Fruit fly (Drosophila melanogaster) whole organism, embryonic: Measurements from ENCODE around the gene CG5390.

ENCODE experiments used
- Awh ChIP-seq: fragments of 200-800 bp; sonication (Bioruptor generic); IDR thresholded peaks from 2 replicates; pipeline ENCODE4, ENCODE4 v1.3.6; 2022; ENCODE audit warnings: missing biosample characterization, missing genetic modification characterization
- CG10431 ChIP-seq: fragments of 200-800 bp; sonication (Bioruptor generic); optimal IDR thresholded peaks from 3 replicates; lab custom pipeline; 2018; ENCODE audit warnings: missing biosample characterization, mild to moderate bottlenecking, missing genetic modification characterization
- CG11247 ChIP-seq: fragments of 200-800 bp; sonication (Bioruptor generic); IDR thresholded peaks from 2 replicates; pipeline ENCODE4 v1.3.6; 2022; ENCODE audit warnings: missing biosample characterization, missing genetic modification characterization
- CG14710 ChIP-seq: fragments of 200-800 bp; sonication (Bioruptor generic); optimal IDR thresholded peaks from 3 replicates; lab custom pipeline; 2019; ENCODE audit warnings: missing biosample characterization, mild to moderate bottlenecking, missing genetic modification characterization, moderate library complexity
- CG16813 ChIP-seq: fragments of 200-800 bp; sonication (Bioruptor generic); IDR thresholded peaks from 3 replicates; pipeline ENCODE4 v1.3.6; 2022; ENCODE audit warnings: missing biosample characterization, missing genetic modification characterization; ENCODE audit not compliant: partially characterized antibody
- CG17328 ChIP-seq: fragments of 200-800 bp; sonication (Bioruptor generic); IDR thresholded peaks from 2 replicates; pipeline ENCODE4 v1.3.6; 2022; ENCODE audit warnings: missing biosample characterization, missing genetic modification characterization
- CG17361 ChIP-seq: fragments of 200-800 bp; sonication (Bioruptor generic); IDR thresholded peaks from 3 replicates; pipeline ENCODE4 v1.3.6; 2022; ENCODE audit warnings: missing biosample characterization, missing genetic modification characterization
- CG17385 ChIP-seq: fragments of 200-800 bp; sonication (Bioruptor generic); optimal IDR thresholded peaks from 3 replicates; lab custom pipeline; 2018; ENCODE audit warnings: missing biosample characterization, mild to moderate bottlenecking, missing genetic modification characterization
- CG17829 ChIP-seq: fragments of 200-800 bp; optimal IDR thresholded peaks from 2 replicates; lab custom pipeline; 2019; ENCODE audit warnings: missing biosample characterization, mild to moderate bottlenecking, missing genetic modification characterization, moderate library complexity
- CG18619 ChIP-seq: fragments of 200-800 bp; sonication (Bioruptor generic); optimal IDR thresholded peaks from 3 replicates; lab custom pipeline; 2017; ENCODE audit warnings: missing biosample characterization, mild to moderate bottlenecking, missing genetic modification characterization
- CG2116 ChIP-seq: fragments of 200-800 bp; sonication (Bioruptor generic); optimal IDR thresholded peaks from 3 replicates; lab custom pipeline; 2018; ENCODE audit warnings: missing biosample characterization, mild to moderate bottlenecking, missing genetic modification characterization
- CG30020 ChIP-seq: fragments of 200-800 bp; optimal IDR thresholded peaks from 2 replicates; lab custom pipeline; 2019; ENCODE audit warnings: missing biosample characterization, mild to moderate bottlenecking, missing genetic modification characterization, moderate library complexity
- CG33213 ChIP-seq: fragments of 200-800 bp; sonication (Bioruptor generic); optimal IDR thresholded peaks from 3 replicates; lab custom pipeline; 2016; ENCODE audit warnings: missing biosample characterization, missing genetic modification characterization
- CG34376 ChIP-seq: fragments of 200-800 bp; sonication (Bioruptor generic); optimal IDR thresholded peaks from 2 replicates; lab custom pipeline; 2018; ENCODE audit warnings: missing biosample characterization, mild to moderate bottlenecking, missing genetic modification characterization
- CG8290 ChIP-seq, 3 experiments: fragments of 200-800 bp; sonication (Bioruptor generic); optimal IDR thresholded peaks; 2 replicates each; lab custom pipeline; 2016 to 2019; ENCODE audit warnings: missing biosample characterization in 3 of 3, missing genetic modification characterization in 3 of 3, mild to moderate bottlenecking in 2 of 3, moderate library complexity in 1 of 3
- CG8765 ChIP-seq: fragments of 200-800 bp; sonication (Bioruptor generic); IDR thresholded peaks from 2 replicates; pipeline ENCODE4 v1.3.6; 2022; ENCODE audit warnings: missing biosample characterization, missing genetic modification characterization
- CG9727 ChIP-seq: fragments of 200-800 bp; sonication (Bioruptor generic); optimal IDR thresholded peaks from 3 replicates; lab custom pipeline; 2017; ENCODE audit warnings: missing biosample characterization, mild to moderate bottlenecking, missing genetic modification characterization
- CG9817 ChIP-seq: fragments of 200-800 bp; sonication (Bioruptor generic); optimal IDR thresholded peaks from 2 replicates; lab custom pipeline; 2018; ENCODE audit warnings: missing biosample characterization, mild to moderate bottlenecking, missing genetic modification characterization, moderate library complexity
- Dref ChIP-seq: fragments of 200-800 bp; sonication (Bioruptor generic); IDR thresholded peaks from 2 replicates; pipeline ENCODE4 v1.3.6; 2022; ENCODE audit warnings: missing biosample characterization, missing genetic modification characterization
- Elba2 ChIP-seq: fragments of 200-800 bp; sonication (Bioruptor generic); optimal IDR thresholded peaks from 3 replicates; lab custom pipeline; 2016; ENCODE audit warnings: missing biosample characterization, missing genetic modification characterization
- Ets97D ChIP-seq: fragments of 200-800 bp; sonication (Bioruptor generic); optimal IDR thresholded peaks from 3 replicates; lab custom pipeline; 2016; ENCODE audit warnings: missing biosample characterization, missing genetic modification characterization
- HmgD ChIP-seq: fragments of 200-800 bp; sonication (Bioruptor generic); optimal IDR thresholded peaks from 3 replicates; lab custom pipeline; 2016; ENCODE audit warnings: missing biosample characterization, missing genetic modification characterization
- HmgZ ChIP-seq: fragments of 200-800 bp; sonication (Bioruptor generic); optimal IDR thresholded peaks from 2 replicates; lab custom pipeline; 2018; ENCODE audit warnings: missing biosample characterization, mild to moderate bottlenecking, missing genetic modification characterization
- Hr39 ChIP-seq: fragments of >200 bp; optimal IDR thresholded peaks from 2 replicates; lab custom pipeline; 2017
- MESR4 ChIP-seq: fragments of 200-800 bp; sonication (Bioruptor generic); optimal IDR thresholded peaks from 2 replicates; lab custom pipeline; 2018; ENCODE audit warnings: missing biosample characterization, mild to moderate bottlenecking, missing genetic modification characterization, moderate library complexity
- Max ChIP-seq: fragments of 200-800 bp; sonication (Bioruptor generic); optimal IDR thresholded peaks from 2 replicates; lab custom pipeline; 2016; ENCODE audit warnings: missing biosample characterization, mild to moderate bottlenecking, missing genetic modification characterization
- Rx ChIP-seq: fragments of 200-800 bp; sonication (Bioruptor generic); IDR thresholded peaks from 2 replicates; pipeline ENCODE4 v1.3.6; 2022; ENCODE audit warnings: missing biosample characterization, missing genetic modification characterization
- Spps ChIP-seq: fragments of 200-800 bp; sonication (Bioruptor generic); optimal IDR thresholded peaks from 2 replicates; lab custom pipeline; 2018; ENCODE audit warnings: missing biosample characterization, mild to moderate bottlenecking, missing genetic modification characterization
- Sry-δ ChIP-seq: fragments of 200-800 bp; sonication (Bioruptor generic); optimal IDR thresholded peaks from 2 replicates; lab custom pipeline; 2016; ENCODE audit warnings: missing biosample characterization, missing genetic modification characterization
- Ssrp ChIP-seq: fragments of 200-800 bp; sonication (Bioruptor generic); optimal IDR thresholded peaks from 2 replicates; lab custom pipeline; 2018; ENCODE audit warnings: missing biosample characterization, mild to moderate bottlenecking, missing genetic modification characterization, moderate library complexity
- Tbp ChIP-seq: fragments of >200 bp; optimal IDR thresholded peaks from 2 replicates; lab custom pipeline; 2018; ENCODE audit warnings: missing biosample characterization, missing genetic modification characterization
- bbx ChIP-seq: fragments of 200-800 bp; sonication (Bioruptor generic); IDR thresholded peaks from 2 replicates; pipeline ENCODE4 v1.3.6; 2022; ENCODE audit warnings: missing biosample characterization, missing genetic modification characterization; ENCODE audit not compliant: partially characterized antibody
- chif ChIP-seq, 2 experiments: fragments of 200-800 bp; sonication (Bioruptor generic); optimal IDR thresholded peaks; 3 replicates each; lab custom pipeline; 2016; ENCODE audit warnings: missing biosample characterization in 2 of 2, missing genetic modification characterization in 2 of 2
- chn ChIP-seq: fragments of 200-800 bp; sonication (Bioruptor generic); optimal IDR thresholded peaks from 2 replicates; lab custom pipeline; 2016; ENCODE audit warnings: missing biosample characterization, missing genetic modification characterization
- dm ChIP-seq: fragments of 200-800 bp; sonication (Bioruptor generic); optimal IDR thresholded peaks from 3 replicates; lab custom pipeline; 2016; ENCODE audit warnings: missing biosample characterization, missing genetic modification characterization
- fd96Cb ChIP-seq: fragments of 200-800 bp; sonication (Bioruptor generic); optimal IDR thresholded peaks from 2 replicates; lab custom pipeline; 2018; ENCODE audit warnings: missing biosample characterization, mild to moderate bottlenecking, missing genetic modification characterization, moderate library complexity
- gem ChIP-seq: fragments of 200-800 bp; sonication (Bioruptor generic); optimal IDR thresholded peaks from 2 replicates; lab custom pipeline; 2019; ENCODE audit warnings: missing biosample characterization, mild to moderate bottlenecking, missing genetic modification characterization, moderate library complexity
- grau ChIP-seq: fragments of 200-800 bp; optimal IDR thresholded peaks from 3 replicates; lab custom pipeline; 2019; ENCODE audit warnings: missing biosample characterization, mild to moderate bottlenecking, missing genetic modification characterization, moderate library complexity
- hth ChIP-seq: fragments of >200 bp; optimal IDR thresholded peaks from 2 replicates; lab custom pipeline; 2017; ENCODE audit warnings: inconsistent platforms
- nmo ChIP-seq: fragments of 200-800 bp; sonication (Bioruptor generic); optimal IDR thresholded peaks from 2 replicates; lab custom pipeline; 2018; ENCODE audit warnings: missing biosample characterization, mild to moderate bottlenecking, missing genetic modification characterization, moderate library complexity
- p53 ChIP-seq: fragments of 200-800 bp; sonication (Bioruptor generic); optimal IDR thresholded peaks from 2 replicates; lab custom pipeline; 2016; ENCODE audit warnings: missing biosample characterization, missing genetic modification characterization
- pan ChIP-seq, 4 experiments: fragments of >200 bp in 3 of 4; fragments of 200-800 bp in 1 of 4; sonication (Bioruptor generic) in 1 of 4; optimal IDR thresholded peaks in 3 of 4; IDR thresholded peaks in 1 of 4; 2 replicates each; pipeline versions ENCODE4 v1.3.6 to Lab custom; 2017 to 2022; ENCODE audit warnings: missing biosample characterization in 2 of 4, missing genetic modification characterization in 2 of 4, mixed read lengths in 1 of 4
- prd ChIP-seq, 3 experiments: fragments of >200 bp in 2 of 3; fragments of 200-800 bp in 1 of 3; sonication (Bioruptor generic) in 1 of 3; optimal IDR thresholded peaks in 2 of 3; IDR thresholded peaks in 1 of 3; 2 replicates in 2 of 3; 3 replicates in 1 of 3; pipeline versions ENCODE4 v1.3.6 to Lab custom; 2017 to 2022; ENCODE audit warnings: missing biosample characterization in 1 of 3, missing genetic modification characterization in 1 of 3
- pum ChIP-seq: fragments of 200-800 bp; sonication (Bioruptor generic); optimal IDR thresholded peaks from 2 replicates; lab custom pipeline; 2016; ENCODE audit warnings: missing biosample characterization, missing genetic modification characterization
- pzg ChIP-seq: fragments of 200-800 bp; sonication (Bioruptor generic); optimal IDR thresholded peaks from 3 replicates; lab custom pipeline; 2018; ENCODE audit warnings: missing biosample characterization, mild to moderate bottlenecking, missing genetic modification characterization, moderate library complexity
- sens ChIP-seq: fragments of 200-800 bp; sonication (Bioruptor generic); peaks from one replicate; lab custom pipeline; 2016; ENCODE audit warnings: missing biosample characterization, missing genetic modification characterization
- stwl ChIP-seq: fragments of 200-800 bp; sonication (Bioruptor generic); optimal IDR thresholded peaks from 3 replicates; lab custom pipeline; 2018; ENCODE audit warnings: missing biosample characterization, mild to moderate bottlenecking, missing genetic modification characterization, moderate library complexity

The CG5390 gene

dm6 chr2L:10305538-10306147, 751 bp downstream of the CG5390 start:
- no peak for TF ChIP-seq CG8765 (GFP tag; lab: Robert Waterston, UW)
- TF ChIP-seq pzg (GFP tag; lab: Kevin White, UChicago), result no peak
- TF ChIP-seq CG11247 (GFP tag; lab: Robert Waterston, UW), result no peak
- TF ChIP-seq hth (lab: Kevin White, UChicago), result no peak
- TF ChIP-seq sens, result peak; percentile 42

DNA sequence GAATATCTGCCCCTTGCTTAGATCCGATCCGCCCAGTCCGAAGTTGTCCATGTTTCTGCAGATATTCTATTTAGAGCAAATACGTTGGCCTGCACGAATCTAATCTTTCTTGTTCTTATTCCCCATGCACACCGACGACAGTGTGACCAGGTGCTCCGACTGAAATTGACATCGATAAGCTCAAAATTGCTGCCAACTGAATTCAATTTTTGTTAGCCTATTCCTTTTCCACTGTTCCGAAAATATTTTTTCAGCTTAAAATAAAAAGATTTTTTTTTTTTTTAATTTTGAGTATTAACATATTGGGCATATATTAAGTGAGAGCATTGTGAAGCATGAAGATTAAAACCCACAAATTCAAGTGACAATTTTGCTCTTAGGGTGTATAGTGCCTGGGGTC, 2.6 kb downstream of the CG5390 start, which contains the start of gene nmd:
nmd (minus strand) TSS at position 162 of the 400 bp plus-strand sequence.
- peak; percentile 38; the same call in 1 of the 2 replicates for TF ChIP-seq bbx (GFP tag; lab: Robert Waterston, UW)
- peak; percentile 6 for TF ChIP-seq grau
- peak; percentile 90 for TF ChIP-seq stwl (tag; lab: Kevin White, UChicago)
- TF ChIP-seq Dref (GFP tag; lab: Robert Waterston, UW), result peak; percentile 59
- no peak for TF ChIP-seq Ssrp (tag; lab: Kevin White, UChicago)
- peak; percentile 50; the same call in 1 of the 3 replicates for TF ChIP-seq CG16813 (GFP tag; lab: Robert Waterston, UW)
- peak; percentile 41 for TF ChIP-seq nmo (GFP tag; lab: Kevin White, UChicago)
- peak; percentile 34 for TF ChIP-seq HmgD (GFP tag; lab: Kevin White, UChicago)
- peak; percentile 16 for TF ChIP-seq CG9817 (tag; lab: Kevin White, UChicago)
- TF ChIP-seq gem (tag; lab: Kevin White, UChicago), result peak; percentile 16
- peak; percentile 19 for TF ChIP-seq HmgZ (tag; lab: Kevin White, UChicago)
- TF ChIP-seq pum (GFP tag; lab: Kevin White, UChicago), result no peak
- TF ChIP-seq Rx (GFP tag; lab: Robert Waterston, UW), result no peak
- TF ChIP-seq Sry-δ (GFP tag; lab: Kevin White, UChicago), result peak; percentile 47
- TF ChIP-seq CG9727 (GFP tag; lab: Kevin White, UChicago), result no peak
- TF ChIP-seq fd96Cb (tag; lab: Kevin White, UChicago), result no peak
- TF ChIP-seq CG14710, result peak; percentile 42
- TF ChIP-seq CG33213 (GFP tag; lab: Kevin White, UChicago), result peak; percentile 49
- TF ChIP-seq MESR4, result peak; percentile 77
- TF ChIP-seq CG34376 (GFP tag; lab: Kevin White, UChicago), result peak; percentile 43
- TF ChIP-seq pzg (GFP tag; lab: Kevin White, UChicago), result peak; percentile 80
- peak; percentile 13 for TF ChIP-seq CG17829 (tag; lab: Kevin White, UChicago)
- no peak; the same call in 1 of the 2 replicates for TF ChIP-seq CG17328 (GFP tag; lab: Robert Waterston, UW)
- TF ChIP-seq Max (GFP tag; lab: Kevin White, UChicago), result peak; percentile 51
- TF ChIP-seq CG10431 (GFP tag; lab: Kevin White, UChicago), result peak; percentile 91
- TF ChIP-seq CG8290 (GFP tag; optimal IDR thresholded peaks at IDR 0.05; lab: Kevin White, UChicago), result peak; percentile 73
- TF ChIP-seq CG8290 (tag; optimal IDR thresholded peaks at IDR 0.05; lab: Kevin White, UChicago), result peak in 1 of 2 experiments; percentile 22
- TF ChIP-seq dm (GFP tag; lab: Kevin White, UChicago), result peak; percentile 45
- TF ChIP-seq pan (optimal IDR thresholded peaks at IDR 0.05; lab: Kevin White, UChicago), result no peak
- TF ChIP-seq pan (GFP tag; optimal IDR thresholded peaks at IDR 0.05 in 1 of 2, IDR thresholded peaks at IDR 0.05 in 1 of 2), result no peak
- TF ChIP-seq chn (GFP tag; lab: Kevin White, UChicago), result no peak
- peak; percentile 36 for TF ChIP-seq p53 (GFP tag; lab: Kevin White, UChicago)
- peak; percentile 48 for TF ChIP-seq Ets97D (GFP tag; lab: Kevin White, UChicago)
- peak; percentile 64 for TF ChIP-seq Elba2 (GFP tag; lab: Kevin White, UChicago)
- TF ChIP-seq prd (optimal IDR thresholded peaks at IDR 0.05; lab: Kevin White, UChicago), result no peak
- peak; percentile 4; the same call in 1 of the 3 replicates for TF ChIP-seq prd (GFP tag; IDR thresholded peaks at IDR 0.05; lab: Robert Waterston, UW)
- TF ChIP-seq Spps, result no peak
- peak; percentile 90 for TF ChIP-seq CG30020 (tag; lab: Kevin White, UChicago)
- TF ChIP-seq CG17385 (GFP tag; lab: Kevin White, UChicago), result peak; percentile 91
- no peak for TF ChIP-seq Tbp (GFP tag; lab: Kevin White, UChicago)
- TF ChIP-seq Hr39 (lab: Kevin White, UChicago), result no peak
- peak in 1 of 2 experiments; percentile 3 for TF ChIP-seq chif (GFP tag; optimal IDR thresholded peaks at IDR 0.05; lab: Kevin White, UChicago)
- 0 out of 2 replicates have a peak, but pooled peaks have one; percentile 28 for TF ChIP-seq Awh (GFP tag; lab: Robert Waterston, UW)
- TF ChIP-seq CG2116 (GFP tag; lab: Kevin White, UChicago), result peak; percentile 92
- TF ChIP-seq CG18619 (GFP tag; lab: Kevin White, UChicago), result no peak
- TF ChIP-seq CG17361 (GFP tag; lab: Robert Waterston, UW), result 0 out of 3 replicates have a peak, but pooled peaks have one; percentile 24
